Fruit fly (Drosophila melanogaster) whole organism, embryonic: ENCODE results near the gene Pino.
A peak's percentile ranks its signal among the peaks of the same experiment; 100 is the strongest.

Experiments
- Ada2b ChIP-seq: fragments of 200-800 bp; sonication (Bioruptor generic); IDR thresholded peaks from 2 replicates; pipeline ENCODE4 v1.3.6; 2022; ENCODE audit warnings: missing biosample characterization, missing genetic modification characterization
- Blimp-1 ChIP-seq: fragments of 200-800 bp; sonication (Bioruptor generic); optimal IDR thresholded peaks from 3 replicates; lab custom pipeline; 2018; ENCODE audit warnings: missing biosample characterization, missing genetic modification characterization, mild to moderate bottlenecking, moderate library complexity, missing genetic modification reagents
- BtbVII ChIP-seq: fragments of 200-800 bp; sonication (Bioruptor generic); optimal IDR thresholded peaks from 3 replicates; lab custom pipeline; 2017; ENCODE audit warnings: missing biosample characterization, mild to moderate bottlenecking, missing genetic modification characterization
- CG10209 ChIP-seq: fragments of 200-800 bp; sonication (Bioruptor generic); optimal IDR thresholded peaks from 3 replicates; lab custom pipeline; 2017; ENCODE audit warnings: missing biosample characterization, mild to moderate bottlenecking, missing genetic modification characterization, missing genetic modification reagents
- CG10959 ChIP-seq: fragments of 200-800 bp; sonication (Bioruptor generic); IDR thresholded peaks from 2 replicates; pipeline ENCODE4 v1.3.6; 2022; ENCODE audit warnings: missing biosample characterization, missing genetic modification characterization
- CG10979 ChIP-seq: fragments of 200-800 bp; sonication (Bioruptor generic); optimal IDR thresholded peaks from 2 replicates; lab custom pipeline; 2018; ENCODE audit warnings: missing biosample characterization, mild to moderate bottlenecking, missing genetic modification characterization, moderate library complexity
- CG13894 ChIP-seq: fragments of 200-800 bp; sonication (Bioruptor generic); optimal IDR thresholded peaks from 3 replicates; lab custom pipeline; 2018; ENCODE audit warnings: missing biosample characterization, mild to moderate bottlenecking, missing genetic modification characterization, moderate library complexity
- CG17829 ChIP-seq: fragments of 200-800 bp; optimal IDR thresholded peaks from 2 replicates; lab custom pipeline; 2019; ENCODE audit warnings: missing biosample characterization, mild to moderate bottlenecking, missing genetic modification characterization, moderate library complexity
- CG17912 ChIP-seq: fragments of 200-800 bp; sonication (Bioruptor generic); optimal IDR thresholded peaks from 2 replicates; lab custom pipeline; 2018; ENCODE audit warnings: missing biosample characterization, mild to moderate bottlenecking, missing genetic modification characterization
- CG2712 ChIP-seq: fragments of 200-800 bp; optimal IDR thresholded peaks from 3 replicates; lab custom pipeline; 2019; ENCODE audit warnings: missing biosample characterization, mild to moderate bottlenecking, missing genetic modification characterization, moderate library complexity
- CG30403 ChIP-seq: fragments of 200-800 bp; sonication (Bioruptor generic); optimal IDR thresholded peaks from 3 replicates; lab custom pipeline; 2016; ENCODE audit warnings: missing biosample characterization, missing genetic modification characterization
- CG32532 ChIP-seq: fragments of 200-800 bp; sonication (Bioruptor generic); IDR thresholded peaks from 2 replicates; pipeline ENCODE4 v1.3.6; 2022; ENCODE audit warnings: missing biosample characterization, missing genetic modification characterization
- CG32772 ChIP-seq: fragments of 200-800 bp; sonication (Bioruptor generic); IDR thresholded peaks from 2 replicates; pipeline ENCODE4 v1.3.6; 2022; ENCODE audit warnings: missing biosample characterization, missing genetic modification characterization
- CG4617 ChIP-seq: fragments of 200-800 bp; sonication (Bioruptor generic); optimal IDR thresholded peaks from 3 replicates; lab custom pipeline; 2016; ENCODE audit warnings: missing biosample characterization, missing genetic modification characterization, borderline replicate concordance
- CG6272 ChIP-seq: fragments of 200-800 bp; sonication (Bioruptor generic); IDR thresholded peaks from 2 replicates; pipeline ENCODE4 v1.3.6; 2022; ENCODE audit warnings: missing biosample characterization, missing genetic modification characterization
- CG7271 ChIP-seq: fragments of 200-800 bp; sonication (Bioruptor generic); optimal IDR thresholded peaks from 2 replicates; lab custom pipeline; 2018; ENCODE audit warnings: missing biosample characterization, mild to moderate bottlenecking, missing genetic modification characterization, moderate library complexity
- CG8388 ChIP-seq: fragments of 200-800 bp; sonication (Bioruptor generic); optimal IDR thresholded peaks from 2 replicates; lab custom pipeline; 2019; ENCODE audit warnings: missing biosample characterization, mild to moderate bottlenecking, missing genetic modification characterization, moderate library complexity
- CG9437 ChIP-seq: fragments of 200-800 bp; sonication (Bioruptor generic); optimal IDR thresholded peaks from 2 replicates; lab custom pipeline; 2018; ENCODE audit warnings: missing biosample characterization, mild to moderate bottlenecking, missing genetic modification characterization
- Drgx ChIP-seq: fragments of 200-800 bp; sonication (Bioruptor generic); IDR thresholded peaks from 2 replicates; pipeline ENCODE4 v1.3.6; 2022; ENCODE audit warnings: missing biosample characterization, missing genetic modification characterization
- Elba2 ChIP-seq: fragments of 200-800 bp; sonication (Bioruptor generic); optimal IDR thresholded peaks from 3 replicates; lab custom pipeline; 2016; ENCODE audit warnings: missing biosample characterization, missing genetic modification characterization
- Ets65A ChIP-seq: fragments of 200-800 bp; sonication (Bioruptor generic); peaks from one replicate; lab custom pipeline; 2016; ENCODE audit warnings: missing biosample characterization, missing genetic modification characterization
- Fer3 ChIP-seq: fragments of 200-800 bp; sonication (Bioruptor generic); optimal IDR thresholded peaks from 2 replicates; lab custom pipeline; 2018; ENCODE audit warnings: missing biosample characterization, mild to moderate bottlenecking, missing genetic modification characterization, moderate library complexity
- HLH4C ChIP-seq: fragments of 200-800 bp; sonication (Bioruptor generic); IDR thresholded peaks from 3 replicates; pipeline ENCODE4 v1.3.6; 2022; ENCODE audit warnings: missing biosample characterization, missing genetic modification characterization; ENCODE audit not compliant: partially characterized antibody
- HmgZ ChIP-seq: fragments of 200-800 bp; sonication (Bioruptor generic); optimal IDR thresholded peaks from 2 replicates; lab custom pipeline; 2018; ENCODE audit warnings: missing biosample characterization, mild to moderate bottlenecking, missing genetic modification characterization
- Hr51 ChIP-seq, 2 experiments: fragments of 200-800 bp; sonication (Bioruptor generic); optimal IDR thresholded peaks; 2 replicates in 1 of 2; 3 replicates in 1 of 2; lab custom pipeline; 2016 to 2018; ENCODE audit warnings: missing biosample characterization in 2 of 2, missing genetic modification characterization in 2 of 2, mild to moderate bottlenecking in 1 of 2, moderate library complexity in 1 of 2
- Meics ChIP-seq: fragments of 200-800 bp; sonication (Bioruptor generic); optimal IDR thresholded peaks from 2 replicates; lab custom pipeline; 2017; ENCODE audit warnings: missing biosample characterization, mild to moderate bottlenecking, missing genetic modification characterization
- Neu2 ChIP-seq: fragments of 200-800 bp; sonication (Bioruptor generic); optimal IDR thresholded peaks from 3 replicates; lab custom pipeline; 2016; ENCODE audit warnings: missing biosample characterization, missing genetic modification characterization, borderline replicate concordance
- Rfx ChIP-seq: fragments of 200-800 bp; sonication (Bioruptor generic); IDR thresholded peaks from 2 replicates; pipeline ENCODE4 v1.3.6; 2022; ENCODE audit warnings: missing biosample characterization, missing genetic modification characterization
- Ssrp ChIP-seq: fragments of 200-800 bp; sonication (Bioruptor generic); optimal IDR thresholded peaks from 2 replicates; lab custom pipeline; 2018; ENCODE audit warnings: missing biosample characterization, mild to moderate bottlenecking, missing genetic modification characterization, moderate library complexity
- ato ChIP-seq: fragments of 200-800 bp; sonication (Bioruptor generic); IDR thresholded peaks from 2 replicates; pipeline ENCODE4 v1.3.6; 2022; ENCODE audit warnings: missing biosample characterization, missing genetic modification characterization; ENCODE audit not compliant: partially characterized antibody
- disco-r ChIP-seq: fragments of 200-800 bp; sonication (Bioruptor generic); optimal IDR thresholded peaks from 2 replicates; lab custom pipeline; 2016; ENCODE audit warnings: missing biosample characterization, missing genetic modification characterization
- eyg ChIP-seq: fragments of 200-800 bp; sonication (Bioruptor generic); optimal IDR thresholded peaks from 3 replicates; lab custom pipeline; 2016; ENCODE audit warnings: missing biosample characterization, missing genetic modification characterization
- gem ChIP-seq: fragments of 200-800 bp; sonication (Bioruptor generic); optimal IDR thresholded peaks from 2 replicates; lab custom pipeline; 2019; ENCODE audit warnings: missing biosample characterization, mild to moderate bottlenecking, missing genetic modification characterization, moderate library complexity
- hth ChIP-seq: fragments of >200 bp; optimal IDR thresholded peaks from 2 replicates; lab custom pipeline; 2017; ENCODE audit warnings: inconsistent platforms
- klu ChIP-seq: fragments of 200-800 bp; sonication (Bioruptor generic); IDR thresholded peaks from 2 replicates; pipeline ENCODE4 v1.3.6; 2022; ENCODE audit warnings: missing biosample characterization, missing genetic modification characterization
- lov ChIP-seq, 2 experiments: fragments of 200-800 bp in 1 of 2; fragments of >200 bp in 1 of 2; sonication (Bioruptor generic) in 1 of 2; IDR thresholded peaks in 1 of 2; optimal IDR thresholded peaks in 1 of 2; 2 replicates in 1 of 2; 3 replicates in 1 of 2; pipeline versions ENCODE4 v1.3.6 to Lab custom; 2017 to 2022; ENCODE audit warnings: missing biosample characterization in 1 of 2, missing genetic modification characterization in 1 of 2
- mam ChIP-seq: fragments of 200-800 bp; sonication (Bioruptor generic); optimal IDR thresholded peaks from 3 replicates; lab custom pipeline; 2016; ENCODE audit warnings: missing biosample characterization, missing genetic modification characterization
- nom ChIP-seq: fragments of 200-800 bp; sonication (Bioruptor generic); optimal IDR thresholded peaks from 2 replicates; lab custom pipeline; 2017; ENCODE audit warnings: missing biosample characterization, missing genetic modification characterization, mild to moderate bottlenecking, moderate library complexity, missing genetic modification reagents
- odd ChIP-seq: fragments of 200-800 bp; sonication (Bioruptor generic); optimal IDR thresholded peaks from 2 replicates; lab custom pipeline; 2017; ENCODE audit warnings: missing biosample characterization, mild to moderate bottlenecking, missing genetic modification characterization
- peb ChIP-seq: fragments of 200-800 bp; sonication (Bioruptor generic); IDR thresholded peaks from 2 replicates; pipeline ENCODE4 v1.3.6; 2022; ENCODE audit warnings: missing biosample characterization, missing genetic modification characterization
- pho ChIP-seq: fragments of 200-800 bp; sonication (Bioruptor generic); optimal IDR thresholded peaks from 2 replicates; lab custom pipeline; 2016; ENCODE audit warnings: missing biosample characterization, missing genetic modification characterization
- pros ChIP-seq: fragments of 200-800 bp; sonication (Bioruptor generic); optimal IDR thresholded peaks from 3 replicates; lab custom pipeline; 2019; ENCODE audit warnings: missing biosample characterization, mild to moderate bottlenecking, missing genetic modification characterization, moderate library complexity
- ranshi ChIP-seq: fragments of 200-800 bp; sonication (Bioruptor generic); IDR thresholded peaks from 2 replicates; pipeline ENCODE4 v1.3.6; 2022; ENCODE audit warnings: missing biosample characterization, missing genetic modification characterization
- repo ChIP-seq: fragments of 200-800 bp; sonication (Bioruptor generic); optimal IDR thresholded peaks from 2 replicates; lab custom pipeline; 2016; ENCODE audit warnings: missing biosample characterization, missing genetic modification characterization
- scrt ChIP-seq: fragments of 200-800 bp; sonication (Bioruptor generic); optimal IDR thresholded peaks from 2 replicates; lab custom pipeline; 2018; ENCODE audit warnings: missing biosample characterization, mild to moderate bottlenecking, missing genetic modification characterization, moderate library complexity
- shn ChIP-seq: fragments of 200-800 bp; sonication (Bioruptor generic); optimal IDR thresholded peaks from 3 replicates; lab custom pipeline; 2016; ENCODE audit warnings: missing biosample characterization, missing genetic modification characterization
- so ChIP-seq: fragments of 200-800 bp; sonication (Bioruptor generic); IDR thresholded peaks from 3 replicates; pipeline ENCODE4 v1.3.6; 2022; ENCODE audit warnings: missing biosample characterization, missing genetic modification characterization
- tap ChIP-seq: fragments of 200-800 bp; optimal IDR thresholded peaks from 3 replicates; lab custom pipeline; 2019; ENCODE audit warnings: missing biosample characterization, mild to moderate bottlenecking, missing genetic modification characterization, moderate library complexity
- tna ChIP-seq: fragments of 200-800 bp; sonication (Bioruptor generic); IDR thresholded peaks from 2 replicates; pipeline ENCODE4 v1.3.6; 2022; ENCODE audit warnings: missing biosample characterization, missing genetic modification characterization; ENCODE audit not compliant: partially characterized antibody
- vfl ChIP-seq: fragments of 200-800 bp; sonication (Bioruptor generic); optimal IDR thresholded peaks from 2 replicates; lab custom pipeline; 2016; ENCODE audit warnings: missing biosample characterization, missing genetic modification characterization
- zen2 ChIP-seq: fragments of 200-800 bp; sonication (Bioruptor generic); IDR thresholded peaks from 3 replicates; pipeline ENCODE4 v1.3.6; 2022; ENCODE audit warnings: missing biosample characterization, missing genetic modification characterization; ENCODE audit not compliant: partially characterized antibody

The Pino gene

DNA sequence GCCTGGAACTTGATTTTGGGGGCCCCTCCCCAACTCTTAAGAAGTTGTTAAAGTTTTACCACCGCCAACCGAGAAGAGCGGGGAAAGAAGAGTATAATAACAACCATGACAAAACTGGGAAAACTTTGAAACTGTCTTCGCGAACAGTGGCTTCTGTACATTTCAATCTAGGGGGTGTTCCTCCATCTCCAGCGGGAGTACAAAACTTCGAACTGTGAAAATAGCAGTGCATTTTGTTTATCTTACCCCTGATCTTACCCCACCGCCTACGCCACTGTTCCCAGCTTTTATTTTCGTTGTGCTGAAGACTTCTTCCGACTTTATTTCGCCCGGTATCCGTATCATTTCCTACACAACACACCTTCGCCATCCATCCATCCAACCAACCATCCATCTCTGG, 57.8 kb downstream of the Pino start (continued):
- TF ChIP-seq CG17912 (GFP tag; lab: Kevin White, UChicago) (no peak), CG10209 (GFP tag; lab: Kevin White, UChicago) (no peak), Elba2 (no peak), CG13894 (no peak), HmgZ (tag; lab: Kevin White, UChicago) (no peak), Drgx (GFP tag; lab: Robert Waterston, UW) (no peak), eyg (GFP tag; lab: Kevin White, UChicago) (no peak), CG2712 (tag; lab: Kevin White, UChicago) (peak; percentile 0), CG10979 (tag; lab: Kevin White, UChicago) (no peak), peb (GFP tag; lab: Robert Waterston, UW) (no peak), Rfx (GFP tag; lab: Robert Waterston, UW) (peak; percentile 68), so (GFP tag; lab: Robert Waterston, UW) (0 out of 3 replicates have a peak, but pooled peaks have one; percentile 30), ranshi (no peak), lov (optimal IDR thresholded peaks at IDR 0.05; lab: Kevin White, UChicago) (no peak), lov (GFP tag; IDR thresholded peaks at IDR 0.05; lab: Robert Waterston, UW) (no peak), Fer3 (tag; lab: Kevin White, UChicago) (no peak), HLH4C (GFP tag; lab: Robert Waterston, UW) (no peak), vfl (GFP tag; lab: Kevin White, UChicago) (no peak), odd (GFP tag; lab: Kevin White, UChicago) (no peak), Meics (GFP tag; lab: Kevin White, UChicago) (peak; percentile 33), ato (no peak), Ada2b (GFP tag; lab: Robert Waterston, UW) (0 out of 2 replicates have a peak, but pooled peaks have one; percentile 23), pho (peak; percentile 32), nom (GFP tag; lab: Kevin White, UChicago) (no peak), CG7271 (tag; lab: Kevin White, UChicago) (no peak)

DNA sequence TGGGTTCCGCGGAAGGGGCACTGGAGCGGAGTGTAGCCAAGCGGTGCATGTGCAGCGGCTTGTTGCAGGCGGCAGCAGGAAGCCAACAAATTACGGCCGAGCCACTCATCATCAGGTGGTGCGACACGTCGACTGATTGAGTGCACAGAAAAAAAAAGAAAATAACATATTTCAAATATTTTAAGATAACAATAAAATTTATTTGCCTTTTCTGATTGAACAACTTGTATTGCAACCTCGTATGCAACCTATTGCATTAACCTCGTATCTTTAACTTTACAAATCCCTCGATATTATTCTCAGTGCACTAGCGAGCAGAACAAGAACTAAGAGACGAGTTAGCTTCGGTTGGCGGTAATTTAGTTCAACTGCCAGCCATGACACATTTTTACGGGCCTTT, 58.4 kb downstream of the Pino start:
- peak; percentile 64 for TF ChIP-seq Blimp-1 (GFP tag; lab: Kevin White, UChicago)
- TF ChIP-seq klu (GFP tag; lab: Robert Waterston, UW): no peak
- no peak for TF ChIP-seq CG4617
- peak; percentile 23 for TF ChIP-seq CG30403 (GFP tag; lab: Kevin White, UChicago)
- TF ChIP-seq BtbVII (GFP tag; lab: Kevin White, UChicago): no peak
- TF ChIP-seq pros (GFP tag; lab: Kevin White, UChicago): no peak
- peak; percentile 41; the same call in 1 of the 2 replicates for TF ChIP-seq CG32772
- no peak for TF ChIP-seq scrt (GFP tag; lab: Kevin White, UChicago)
- no peak for TF ChIP-seq mam (GFP tag; lab: Kevin White, UChicago)
- TF ChIP-seq CG9437: no peak
- peak; percentile 65 for TF ChIP-seq gem
- peak; percentile 10 for TF ChIP-seq tap
- TF ChIP-seq repo: no peak
- no peak for TF ChIP-seq zen2 (GFP tag; lab: Robert Waterston, UW)
- no peak for TF ChIP-seq disco-r (GFP tag; lab: Kevin White, UChicago)
- peak; percentile 60 for TF ChIP-seq Ets65A (GFP tag; lab: Kevin White, UChicago)
- no peak for TF ChIP-seq hth (lab: Kevin White, UChicago)
- TF ChIP-seq CG17829 (tag; lab: Kevin White, UChicago): peak; percentile 48
- no peak for TF ChIP-seq Neu2 (GFP tag; lab: Kevin White, UChicago)
- no peak for TF ChIP-seq CG6272 (GFP tag; lab: Robert Waterston, UW)
- TF ChIP-seq CG32532: no peak
- no peak for TF ChIP-seq Hr51 (GFP tag; optimal IDR thresholded peaks at IDR 0.05; lab: Kevin White, UChicago)
- TF ChIP-seq CG8388: peak; percentile 55
- no peak for TF ChIP-seq tna
- TF ChIP-seq shn: no peak
- TF ChIP-seq CG10959: 0 out of 2 replicates have a peak, but pooled peaks have one; percentile 6
- TF ChIP-seq Ssrp (tag; lab: Kevin White, UChicago): peak; percentile 58
